Worm (Caenorhabditis elegans): Measurements from ENCODE around the gene nspc-16.

Gene nspc-16

ce11 chrX:14481637-14482036 lies 41.7 kb upstream of the nspc-16 start:
- TF ChIP-seq egl-27 (tag; optimal IDR thresholded peaks at IDR 0.05) (no peak), snpc-4 (tag; optimal IDR thresholded peaks at IDR 0.05) (peak; percentile 77), sox-4 (tag; optimal IDR thresholded peaks at IDR 0.05) (no peak)

DNA sequence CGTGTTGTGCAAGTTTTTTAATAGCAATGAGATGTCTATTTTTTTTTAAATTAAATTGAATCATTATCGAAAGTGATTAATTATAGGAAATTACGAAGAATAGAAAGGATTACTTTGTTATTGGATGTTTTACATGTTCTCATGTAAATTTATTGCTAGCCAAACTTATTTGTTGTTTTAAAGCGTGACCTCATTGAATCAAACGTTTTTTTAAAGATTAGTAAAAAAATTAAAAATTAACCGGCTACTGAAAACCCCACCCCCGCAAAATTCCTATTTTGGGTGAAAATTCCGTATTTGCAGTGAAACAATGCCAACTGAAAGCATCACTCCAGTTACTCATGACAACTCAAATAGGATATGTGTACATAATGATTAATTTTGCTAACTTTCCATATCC lies 38.5 kb upstream of the nspc-16 start, which contains the start of gene M163.8:
TSS of gene M163.8 (plus strand) at position 301 of the 400 bp plus-strand sequence.
- TF ChIP-seq lir-3 (tag; optimal IDR thresholded peaks at IDR 0.05; ENCODE audit: poor library complexity) (no peak), nhr-85 (tag) (peak; percentile 21)

ce11 chrX:14486503-14486902 lies 36.9 kb upstream of the nspc-16 start:
- TF ChIP-seq F16B12.6 (tag; optimal IDR thresholded peaks at IDR 0.05) (no peak), vab-15 (tag; optimal IDR thresholded peaks at IDR 0.05) (no peak), nhr-11 (tag; optimal IDR thresholded peaks at IDR 0.05) (no peak), efl-1 (optimal IDR thresholded peaks at IDR 0.05) (no peak), efl-1 (GFP tag; optimal IDR thresholded peaks at IDR 0.05 in 1 of 2) (no peak), blmp-1 (tag; optimal IDR thresholded peaks at IDR 0.05) (peak; percentile 16), sptf-1 (tag; optimal IDR thresholded peaks at IDR 0.05) (no peak), zip-4 (GFP tag; optimal IDR thresholded peaks at IDR 0.05) (no peak)

DNA sequence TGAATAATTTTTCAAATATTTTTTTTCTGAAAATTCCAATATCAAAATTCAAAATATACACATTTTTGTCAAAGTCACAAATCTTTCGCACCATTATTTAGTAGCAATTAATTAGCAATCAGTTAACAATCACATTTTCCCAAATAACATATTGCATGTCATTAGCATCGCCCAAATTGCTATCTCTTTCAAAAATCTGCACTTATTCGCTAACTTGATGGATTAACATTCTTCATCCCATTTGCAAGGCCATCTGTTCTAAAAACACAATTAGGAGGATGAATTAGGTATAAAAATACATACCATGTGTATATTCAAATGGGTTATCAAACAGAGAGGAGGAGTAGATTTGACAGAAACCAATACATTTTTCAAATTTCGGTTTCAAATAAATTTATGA lies 36.0 kb upstream of the nspc-16 start:
- TF ChIP-seq nhr-237 (tag; optimal IDR thresholded peaks at IDR 0.05), result no peak
- no peak for TF ChIP-seq dpl-1 (GFP tag; optimal IDR thresholded peaks at IDR 0.05)
- TF ChIP-seq hlh-4 (tag; optimal IDR thresholded peaks at IDR 0.05), result no peak
- no peak for TF ChIP-seq fkh-10 (GFP tag; optimal IDR thresholded peaks at IDR 0.05)
- TF ChIP-seq snu-23 (GFP tag; optimal IDR thresholded peaks at IDR 0.05), result no peak
- no peak for TF ChIP-seq hlh-17 (GFP tag; optimal IDR thresholded peaks at IDR 0.05; ENCODE audit: borderline replicate concordance)
- no peak for TF ChIP-seq lin-15B (tag; optimal IDR thresholded peaks at IDR 0.05)
- TF ChIP-seq C34B4.2 (tag; optimal IDR thresholded peaks at IDR 0.05), result no peak
- TF ChIP-seq efl-3 (GFP tag; optimal IDR thresholded peaks at IDR 0.05), result peak; percentile 46
- no peak for TF ChIP-seq lsy-2 (tag; optimal IDR thresholded peaks at IDR 0.05)
- no peak for TF ChIP-seq pag-3 (tag; optimal IDR thresholded peaks at IDR 0.05; ENCODE audit: borderline replicate concordance, insufficient read depth)
- no peak for TF ChIP-seq mab-9 (GFP tag; IDR thresholded peaks at IDR 0.05)
- peak; percentile 2 for TF ChIP-seq tbx-2 (tag; optimal IDR thresholded peaks at IDR 0.05)
- TF ChIP-seq efl-1 (optimal IDR thresholded peaks at IDR 0.05), result no peak
- no peak for TF ChIP-seq efl-1 (GFP tag; optimal IDR thresholded peaks at IDR 0.05 in 1 of 2)
- no peak for TF ChIP-seq ztf-11 (tag; optimal IDR thresholded peaks at IDR 0.05)
- no peak for TF ChIP-seq ces-1 (GFP tag; optimal IDR thresholded peaks at IDR 0.05)
- TF ChIP-seq aly-2 (tag; optimal IDR thresholded peaks at IDR 0.05), result no peak
- TF ChIP-seq nhr-20 (tag; optimal IDR thresholded peaks at IDR 0.05), result no peak
- TF ChIP-seq isw-1 (GFP tag; IDR thresholded peaks at IDR 0.05), result no peak
- TF ChIP-seq ceh-8 (GFP tag; optimal IDR thresholded peaks at IDR 0.05), result no peak
- no peak for TF ChIP-seq elt-3 (tag; optimal IDR thresholded peaks at IDR 0.05)
- no peak for TF ChIP-seq C16A3.4 (tag; optimal IDR thresholded peaks at IDR 0.05)
- TF ChIP-seq hpl-2 (GFP tag; optimal IDR thresholded peaks at IDR 0.05), result no peak
- TF ChIP-seq alr-1 (tag; optimal IDR thresholded peaks at IDR 0.05; ENCODE audit: borderline replicate concordance), result no peak
- no peak for TF ChIP-seq egl-27 (tag; optimal IDR thresholded peaks at IDR 0.05)
- TF ChIP-seq rnt-1 (tag; optimal IDR thresholded peaks at IDR 0.05), result no peak
- peak; percentile 89 for TF ChIP-seq nhr-85 (tag)
- TF ChIP-seq fos-1 (tag; optimal IDR thresholded peaks at IDR 0.05), result no peak
- no peak for TF ChIP-seq skn-1 (tag; optimal IDR thresholded peaks at IDR 0.05)
- no peak for TF ChIP-seq lir-3 (tag; optimal IDR thresholded peaks at IDR 0.05; ENCODE audit: poor library complexity)
- TF ChIP-seq zip-4 (GFP tag; optimal IDR thresholded peaks at IDR 0.05), result no peak
- no peak for TF ChIP-seq fkh-4 (tag; optimal IDR thresholded peaks at IDR 0.05; ENCODE audit: borderline replicate concordance)
- TF ChIP-seq unc-130 (tag; optimal IDR thresholded peaks at IDR 0.05), result no peak
- TF ChIP-seq lin-14 (GFP tag; optimal IDR thresholded peaks at IDR 0.05), result peak; percentile 34
- TF ChIP-seq xbp-1 (tag; optimal IDR thresholded peaks at IDR 0.05), result no peak
- TF ChIP-seq nhr-71 (tag; optimal IDR thresholded peaks at IDR 0.05), result peak; percentile 31
- no peak for TF ChIP-seq ceh-88 (GFP tag; IDR thresholded peaks at IDR 0.05)
- TF ChIP-seq nhr-11 (tag; optimal IDR thresholded peaks at IDR 0.05), result no peak
- no peak for TF ChIP-seq elt-2 (tag; optimal IDR thresholded peaks at IDR 0.05)
